Worm (Caenorhabditis elegans): ENCODE data around the gene asp-13.

ce11 chrV:8653080-8653821 lies 10.3 kb upstream of the asp-13 start:
- TF ChIP-seq snpc-4 (tag; optimal IDR thresholded peaks at IDR 0.05) (no peak), unc-62 (GFP tag; optimal IDR thresholded peaks at IDR 0.05) (peak; percentile 81), nhr-28 (tag; optimal IDR thresholded peaks at IDR 0.05) (no peak), ceh-82 (tag; optimal IDR thresholded peaks at IDR 0.05) (no peak)
